Fruit fly (Drosophila melanogaster) whole organism, embryonic: ENCODE results near the gene scramb1.

Experiments used
- CG33213 ChIP-seq: fragments of 200-800 bp; sonication (Bioruptor generic); optimal IDR thresholded peaks from 3 replicates; lab custom pipeline; 2016; ENCODE audit warnings: missing biosample characterization, missing genetic modification characterization
- CG4424 ChIP-seq: fragments of 200-800 bp; sonication (Bioruptor generic); optimal IDR thresholded peaks from 3 replicates; lab custom pipeline; 2016; ENCODE audit warnings: missing biosample characterization, missing genetic modification characterization
- CG4854 ChIP-seq: fragments of 200-800 bp; sonication (Bioruptor generic); optimal IDR thresholded peaks from 2 replicates; lab custom pipeline; 2016; ENCODE audit warnings: missing biosample characterization, missing genetic modification characterization, inconsistent platforms
- CG7271 ChIP-seq: fragments of 200-800 bp; sonication (Bioruptor generic); optimal IDR thresholded peaks from 2 replicates; lab custom pipeline; 2018; ENCODE audit warnings: missing biosample characterization, mild to moderate bottlenecking, missing genetic modification characterization, moderate library complexity
- CG8478 ChIP-seq: fragments of >200 bp; optimal IDR thresholded peaks from 2 replicates; lab custom pipeline; 2018
- CG9797 ChIP-seq: fragments of 200-800 bp; sonication (Bioruptor generic); optimal IDR thresholded peaks from 3 replicates; lab custom pipeline; 2018; ENCODE audit warnings: missing biosample characterization, mild to moderate bottlenecking, missing genetic modification characterization
- Ssrp ChIP-seq: fragments of 200-800 bp; sonication (Bioruptor generic); optimal IDR thresholded peaks from 2 replicates; lab custom pipeline; 2018; ENCODE audit warnings: missing biosample characterization, mild to moderate bottlenecking, missing genetic modification characterization, moderate library complexity
- Taf1 ChIP-seq: fragments of 200-800 bp; sonication (Bioruptor generic); IDR thresholded peaks from 2 replicates; pipeline ENCODE4 v1.3.6; 2022; ENCODE audit warnings: missing biosample characterization, missing genetic modification characterization
- slbo ChIP-seq: fragments of 200-800 bp; sonication (Bioruptor generic); IDR thresholded peaks from 2 replicates; pipeline ENCODE4 v1.3.6; 2022; ENCODE audit warnings: missing biosample characterization, missing genetic modification characterization
- usp ChIP-seq: fragments of >200 bp; optimal IDR thresholded peaks from 2 replicates; lab custom pipeline; 2017; ENCODE audit warnings: missing biosample characterization, missing genetic modification characterization
- zfh2 ChIP-seq: fragments of 200-800 bp; sonication (Bioruptor generic); optimal IDR thresholded peaks from 2 replicates; lab custom pipeline; 2016; ENCODE audit warnings: missing biosample characterization, missing genetic modification characterization

dm6 chr3L:10247579-10247978, 22.5 kb upstream of the scramb1 start:
- TF ChIP-seq CG8478 (lab: Kevin White, UChicago) (no peak), usp (GFP tag; lab: Kevin White, UChicago) (no peak), Ssrp (tag; lab: Kevin White, UChicago) (no peak), CG4424 (GFP tag; lab: Kevin White, UChicago) (no peak), CG9797 (no peak), CG7271 (tag; lab: Kevin White, UChicago) (no peak), CG4854 (GFP tag; lab: Kevin White, UChicago) (no peak), Taf1 (GFP tag; lab: Robert Waterston, UW) (no peak), CG33213 (no peak), slbo (GFP tag; lab: Robert Waterston, UW) (no peak), zfh2 (GFP tag; lab: Kevin White, UChicago) (no peak)
